Worm (Caenorhabditis elegans) whole organism, L4 larva: Measurements from ENCODE around the gene gcy-5.
A peak's percentile ranks its signal among the peaks of the same experiment; 100 is the strongest.

Source experiments
- D1046.2 ChIP-seq: fragments of 200-800 bp; sonication (Bioruptor generic); IDR thresholded peaks from 2 replicates; pipeline ENCODE4 v1.3.6; 2022; ENCODE audit warnings: missing genetic modification characterization, missing compliant biosample characterization
- F10B5.3 ChIP-seq: sonication (generic microtip); optimal IDR thresholded peaks from 2 replicates; lab custom pipeline; 2016; ENCODE audit warnings: mild to moderate bottlenecking, missing genetic modification characterization, missing compliant biosample characterization
- T20F7.1 ChIP-seq: fragments of 200-800 bp; sonication (Bioruptor generic); optimal IDR thresholded peaks from 2 replicates; lab custom pipeline; 2018; ENCODE audit warnings: mild to moderate bottlenecking, missing genetic modification characterization, missing compliant biosample characterization
- Y105C5A.15 ChIP-seq: fragments of 200-800 bp; sonication (Bioruptor generic); IDR thresholded peaks from 2 replicates; pipeline ENCODE4 v1.3.6; 2022; ENCODE audit warnings: missing genetic modification characterization, missing compliant biosample characterization
- Y48G9A.11 ChIP-seq: fragments of 200-800 bp; sonication (Bioruptor generic); IDR thresholded peaks from 2 replicates; pipeline ENCODE4 v1.3.6; 2022; ENCODE audit warnings: missing genetic modification reagents, missing genetic modification characterization, missing compliant biosample characterization
- ZK337.2 ChIP-seq: fragments of 200-800 bp; sonication (Bioruptor generic); IDR thresholded peaks from 2 replicates; pipeline ENCODE4 v1.3.6; 2022; ENCODE audit warnings: missing genetic modification reagents, missing genetic modification characterization, missing compliant biosample characterization
- ama-1 ChIP-seq: fragments of 150-350 bp; optimal IDR thresholded peaks from 2 replicates; lab custom pipeline; 2014; ENCODE audit warnings: inconsistent platforms, mixed read lengths
- ceh-28 ChIP-seq: fragments of 150-350 bp; optimal IDR thresholded peaks from 2 replicates; lab custom pipeline; 2014; ENCODE audit warnings: missing biosample characterization, missing genetic modification reagents, missing genetic modification characterization
- ceh-44 ChIP-seq: fragments of 200-800 bp; sonication (Bioruptor generic); IDR thresholded peaks from 2 replicates; pipeline ENCODE4 v1.3.6; 2022; ENCODE audit warnings: missing genetic modification reagents, missing genetic modification characterization, missing compliant biosample characterization
- ceh-82 ChIP-seq: sonication (generic microtip); optimal IDR thresholded peaks from 2 replicates; lab custom pipeline; 2017; ENCODE audit warnings: missing biosample characterization, missing genetic modification characterization
- ctbp-1 ChIP-seq: fragments of 200-800 bp; sonication (Bioruptor generic); IDR thresholded peaks from 2 replicates; pipeline ENCODE4 v1.3.6; 2022; ENCODE audit warnings: missing genetic modification reagents, missing genetic modification characterization, missing compliant biosample characterization
- daf-12 ChIP-seq: fragments of 150-350 bp; optimal IDR thresholded peaks from 2 replicates; lab custom pipeline; 2014; ENCODE audit warnings: missing biosample characterization, missing genetic modification reagents, missing genetic modification characterization
- daf-16 ChIP-seq, 3 experiments: sonication (generic microtip); optimal IDR thresholded peaks; 2 replicates each; lab custom pipeline; 2016 to 2017; ENCODE audit warnings: missing genetic modification characterization in 3 of 3, missing genetic modification reagents in 3 of 3, mild to moderate bottlenecking in 2 of 3, missing compliant biosample characterization in 2 of 3, missing biosample characterization in 1 of 3, moderate library complexity in 1 of 3
- daf-19 ChIP-seq: fragments of 200-800 bp; sonication (Bioruptor generic); conservative IDR thresholded peaks from 2 replicates; pipeline ENCODE4 v1.3.6; 2022; ENCODE audit warnings: missing genetic modification characterization, missing compliant biosample characterization
- dmd-6 ChIP-seq: fragments of 200-800 bp; sonication (Bioruptor generic); IDR thresholded peaks from 2 replicates; pipeline ENCODE4 v1.3.6; 2022; ENCODE audit warnings: missing genetic modification reagents, missing genetic modification characterization, missing compliant biosample characterization
- dmd-8 ChIP-seq: fragments of 200-800 bp; sonication (Bioruptor generic); IDR thresholded peaks from 2 replicates; pipeline ENCODE4 v1.3.6; 2022; ENCODE audit warnings: missing genetic modification characterization, missing compliant biosample characterization
- dmd-9 ChIP-seq: fragments of 200-800 bp; sonication (Bioruptor generic); IDR thresholded peaks from 2 replicates; pipeline ENCODE4 v1.3.6; 2022; ENCODE audit warnings: missing genetic modification reagents, missing genetic modification characterization, missing compliant biosample characterization
- dpl-1 ChIP-seq: fragments of 150-350 bp; optimal IDR thresholded peaks from 2 replicates; lab custom pipeline; 2014; ENCODE audit warnings: missing biosample characterization, missing genetic modification reagents, missing genetic modification characterization
- dve-1 ChIP-seq: sonication (generic microtip); optimal IDR thresholded peaks from 2 replicates; lab custom pipeline; 2017; ENCODE audit warnings: antibody characterized with exemption, mild to moderate bottlenecking, missing genetic modification characterization, missing compliant biosample characterization; ENCODE audit not compliant: insufficient read depth
- egl-27 ChIP-seq: sonication (generic microtip); optimal IDR thresholded peaks from 3 replicates; lab custom pipeline; 2017; ENCODE audit warnings: missing biosample characterization, missing genetic modification reagents, missing genetic modification characterization
- egl-43 ChIP-seq: fragments of 200-800 bp; sonication (Bioruptor generic); IDR thresholded peaks from 2 replicates; pipeline ENCODE4 v1.3.6; 2022; ENCODE audit warnings: missing genetic modification reagents, missing genetic modification characterization, missing compliant biosample characterization
- fkh-10 ChIP-seq: fragments of 150-350 bp; optimal IDR thresholded peaks from 2 replicates; lab custom pipeline; 2014; ENCODE audit warnings: missing biosample characterization, missing genetic modification reagents, missing genetic modification characterization
- hlh-11 ChIP-seq: fragments of 200-800 bp; sonication (Bioruptor generic); optimal IDR thresholded peaks from 2 replicates; lab custom pipeline; 2018; ENCODE audit warnings: mild to moderate bottlenecking, missing genetic modification characterization, missing compliant biosample characterization
- hlh-30 ChIP-seq: sonication (generic microtip); optimal IDR thresholded peaks from 2 replicates; lab custom pipeline; 2017; ENCODE audit warnings: antibody characterized with exemption, mild to moderate bottlenecking, missing genetic modification characterization, missing compliant biosample characterization; ENCODE audit not compliant: insufficient read depth
- jun-1 ChIP-seq: fragments of 150-350 bp; optimal IDR thresholded peaks from 2 replicates; lab custom pipeline; 2014; ENCODE audit warnings: missing biosample characterization, missing genetic modification reagents, missing genetic modification characterization
- lin-1 ChIP-seq: fragments of 200-800 bp; sonication (Bioruptor generic); IDR thresholded peaks from 2 replicates; pipeline ENCODE4 v1.3.6; 2022; ENCODE audit warnings: missing genetic modification reagents, missing genetic modification characterization, missing compliant biosample characterization
- lin-15B ChIP-seq: fragments of 150-350 bp; sonication (generic microtip); optimal IDR thresholded peaks from 3 replicates; lab custom pipeline; 2014; ENCODE audit warnings: missing biosample characterization, missing genetic modification characterization
- lin-39 ChIP-seq: fragments of 150-350 bp; optimal IDR thresholded peaks from 2 replicates; lab custom pipeline; 2014; ENCODE audit warnings: missing biosample characterization, missing genetic modification reagents, missing genetic modification characterization
- madf-5 ChIP-seq, 2 experiments: fragments of 200-800 bp; sonication (Bioruptor generic); IDR thresholded peaks; 2 replicates each; pipeline ENCODE4 v1.3.6; 2022; ENCODE audit warnings: missing compliant biosample characterization in 2 of 2, missing genetic modification characterization in 2 of 2
- madf-9 ChIP-seq: fragments of 200-800 bp; sonication (Bioruptor generic); conservative IDR thresholded peaks from 2 replicates; pipeline ENCODE4 v1.3.6; 2022; ENCODE audit warnings: missing genetic modification reagents, missing genetic modification characterization, missing compliant biosample characterization
- mdt-29 ChIP-seq: fragments of 200-800 bp; sonication (Bioruptor generic); IDR thresholded peaks from 2 replicates; pipeline ENCODE4 v1.3.6; 2022; ENCODE audit warnings: missing genetic modification reagents, missing genetic modification characterization, missing compliant biosample characterization
- mxl-2 ChIP-seq: fragments of 200-800 bp; sonication (Bioruptor generic); conservative IDR thresholded peaks from 2 replicates; pipeline ENCODE4 v1.3.6; 2022; ENCODE audit warnings: missing genetic modification reagents, missing genetic modification characterization, missing compliant biosample characterization
- nhr-102 ChIP-seq: sonication (generic microtip); optimal IDR thresholded peaks from 2 replicates; lab custom pipeline; 2016; ENCODE audit warnings: mild to moderate bottlenecking, missing genetic modification characterization, moderate library complexity, missing compliant biosample characterization
- nhr-11 ChIP-seq: fragments of 150-350 bp; optimal IDR thresholded peaks from 2 replicates; lab custom pipeline; 2014; ENCODE audit warnings: missing biosample characterization, missing genetic modification characterization
- nhr-237 ChIP-seq: sonication (generic microtip); optimal IDR thresholded peaks from 2 replicates; lab custom pipeline; 2017; ENCODE audit warnings: missing biosample characterization, missing genetic modification characterization
- nhr-41 ChIP-seq: fragments of 200-800 bp; sonication (Bioruptor generic); IDR thresholded peaks from 2 replicates; pipeline ENCODE4 v1.3.6; 2022; ENCODE audit warnings: missing genetic modification reagents, missing genetic modification characterization, missing compliant biosample characterization
- nhr-48 ChIP-seq: sonication (generic microtip); optimal IDR thresholded peaks from 2 replicates; lab custom pipeline; 2016; ENCODE audit warnings: mild to moderate bottlenecking, missing genetic modification characterization, missing compliant biosample characterization
- nhr-76 ChIP-seq: fragments of 150-350 bp; optimal IDR thresholded peaks from 2 replicates; lab custom pipeline; 2014; ENCODE audit warnings: missing biosample characterization, missing genetic modification characterization
- pqm-1 ChIP-seq: sonication (generic microtip); optimal IDR thresholded peaks from 2 replicates; lab custom pipeline; 2017; ENCODE audit warnings: missing biosample characterization, missing genetic modification characterization
- saeg-2 ChIP-seq: fragments of 200-800 bp; sonication (Bioruptor generic); IDR thresholded peaks from 2 replicates; pipeline ENCODE4 v1.3.6; 2022; ENCODE audit warnings: missing genetic modification reagents, missing genetic modification characterization, missing compliant biosample characterization
- sdz-12 ChIP-seq: fragments of 200-800 bp; sonication (Bioruptor generic); optimal IDR thresholded peaks from 2 replicates; lab custom pipeline; 2018; ENCODE audit warnings: mild to moderate bottlenecking, missing genetic modification characterization, missing compliant biosample characterization
- set-16 ChIP-seq: fragments of 200-800 bp; sonication (Bioruptor generic); IDR thresholded peaks from 2 replicates; pipeline ENCODE4 v1.3.6; 2022; ENCODE audit warnings: missing genetic modification reagents, missing genetic modification characterization, missing compliant biosample characterization
- snpc-4 ChIP-seq: fragments of 150-350 bp; optimal IDR thresholded peaks from 2 replicates; lab custom pipeline; 2014; ENCODE audit warnings: missing biosample characterization, missing genetic modification characterization
- spr-1 ChIP-seq: sonication (generic microtip); optimal IDR thresholded peaks from 2 replicates; lab custom pipeline; 2016; ENCODE audit warnings: mild to moderate bottlenecking, missing genetic modification characterization, missing compliant biosample characterization
- spr-3 ChIP-seq: fragments of 200-800 bp; sonication (Bioruptor generic); optimal IDR thresholded peaks from 2 replicates; lab custom pipeline; 2018; ENCODE audit warnings: mild to moderate bottlenecking, missing genetic modification characterization, missing compliant biosample characterization
- unc-130 ChIP-seq: sonication (generic microtip); optimal IDR thresholded peaks from 2 replicates; lab custom pipeline; 2016; ENCODE audit warnings: missing genetic modification reagents, missing genetic modification characterization, missing compliant biosample characterization
- unc-62 ChIP-seq, 3 experiments: fragments of 150-350 bp in 1 of 3; sonication (generic microtip); optimal IDR thresholded peaks in 2 of 3; peaks in 1 of 3; 1 replicate in 1 of 3; 2 replicates in 2 of 3; lab custom pipeline; 2014 to 2017; ENCODE audit warnings: missing biosample characterization in 3 of 3, missing genetic modification characterization in 3 of 3, missing genetic modification reagents in 3 of 3, missing genotype in 1 of 3
- zfp-2 ChIP-seq: sonication (generic microtip); optimal IDR thresholded peaks from 2 replicates; lab custom pipeline; 2016; ENCODE audit warnings: mild to moderate bottlenecking, missing genetic modification characterization, missing compliant biosample characterization
- zfp-3 ChIP-seq: fragments of 200-800 bp; sonication (Bioruptor generic); conservative IDR thresholded peaks from 2 replicates; pipeline ENCODE4 v1.3.6; 2022; ENCODE audit warnings: missing genetic modification reagents, missing genetic modification characterization, missing compliant biosample characterization
- zip-11 ChIP-seq: fragments of 200-800 bp; sonication (Bioruptor generic); IDR thresholded peaks from 2 replicates; pipeline ENCODE4 v1.3.6; 2022; ENCODE audit warnings: missing genetic modification characterization, missing compliant biosample characterization
- ztf-7 ChIP-seq: fragments of 150-350 bp; optimal IDR thresholded peaks from 2 replicates; lab custom pipeline; 2014; ENCODE audit warnings: missing biosample characterization, missing genetic modification characterization

gcy-5 gene

DNA sequence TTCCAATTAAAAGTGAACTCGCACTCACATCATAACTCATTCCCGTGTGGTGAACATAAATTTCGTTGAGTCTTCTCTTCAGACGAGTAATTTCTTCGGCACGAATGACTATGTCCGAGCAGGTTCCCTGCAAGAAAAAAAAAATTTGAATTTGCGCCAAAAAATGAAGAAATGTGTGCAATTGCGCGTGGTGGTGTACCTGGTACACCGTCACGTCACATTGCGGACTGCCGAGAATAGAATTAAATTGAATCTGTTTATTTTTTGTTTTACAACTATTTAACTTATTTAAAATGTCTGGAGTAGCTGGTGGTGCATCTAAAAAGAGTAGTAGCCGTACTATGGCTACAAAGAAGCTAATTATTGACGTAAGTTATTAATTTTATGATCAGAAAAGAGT is 15.1 kb downstream of the gcy-5 start, which contains the start of gene mdt-22 (continued):
- TF ChIP-seq ZK337.2 (GFP tag; lab: Robert Waterston, UW) (0 out of 2 replicates have a peak, but pooled peaks have one; percentile 46), daf-19 (GFP tag; lab: Robert Waterston, UW) (0 out of 2 replicates have a peak, but pooled peaks have one; percentile 46), Y105C5A.15 (no peak), dmd-6 (GFP tag; lab: Robert Waterston, UW) (peak; percentile 65), lin-39 (tag; lab: Kevin White, UChicago) (no peak), daf-12 (tag; lab: Kevin White, UChicago) (no peak), zfp-2 (tag; lab: Kevin White, UChicago) (no peak), jun-1 (tag; lab: Kevin White, UChicago) (peak; percentile 1), egl-43 (peak; percentile 64; the same call in 1 of the 2 replicates), nhr-41 (GFP tag; lab: Robert Waterston, UW) (no peak), ceh-44 (GFP tag; lab: Robert Waterston, UW) (no peak), daf-16 (GFP tag; optimal IDR thresholded peaks at IDR 0.05; lab: Kevin White, UChicago) (peak in 1 of 2 experiments; percentile 45), daf-16 (tag; optimal IDR thresholded peaks at IDR 0.05; lab: Kevin White, UChicago) (peak; percentile 45), madf-5 (GFP tag; IDR thresholded peaks at IDR 0.05; lab: Robert Waterston, UW) (no peak), ama-1 (lab: Kevin White, UChicago) (no peak), egl-27 (tag; lab: Kevin White, UChicago) (no peak), nhr-11 (no peak), hlh-30 (tag; lab: Kevin White, UChicago) (peak; percentile 43), ceh-82 (tag; lab: Kevin White, UChicago) (no peak), spr-1 (tag; lab: Kevin White, UChicago) (peak; percentile 52), nhr-102 (tag; lab: Kevin White, UChicago) (peak; percentile 58), spr-3 (no peak), F10B5.3 (peak; percentile 27), dve-1 (tag; lab: Kevin White, UChicago) (peak; percentile 60), mxl-2 (GFP tag; lab: Robert Waterston, UW) (no peak), snpc-4 (tag; lab: Kevin White, UChicago) (no peak), unc-130 (peak; percentile 33), mdt-29 (GFP tag; lab: Robert Waterston, UW) (no peak), lin-15B (tag; lab: Kevin White, UChicago) (no peak), unc-62 (GFP tag; optimal IDR thresholded peaks at IDR 0.05 in 1 of 2; lab: Kevin White, UChicago) (no peak), unc-62 (tag; optimal IDR thresholded peaks at IDR 0.05; lab: Kevin White, UChicago) (no peak), D1046.2 (GFP tag; lab: Robert Waterston, UW) (no peak), saeg-2 (GFP tag; lab: Robert Waterston, UW) (no peak), hlh-11 (tag; lab: Kevin White, UChicago) (peak; percentile 60), Y48G9A.11 (GFP tag; lab: Robert Waterston, UW) (peak; percentile 53; the same call in 1 of the 2 replicates), lin-1 (GFP tag; lab: Robert Waterston, UW) (peak; percentile 49; the same call in 1 of the 2 replicates), dmd-9 (GFP tag; lab: Robert Waterston, UW) (no peak), dpl-1 (peak; percentile 95), dmd-8 (GFP tag; lab: Robert Waterston, UW) (no peak), nhr-237 (tag; lab: Kevin White, UChicago) (no peak), fkh-10 (GFP tag; lab: Kevin White, UChicago) (peak; percentile 4), zip-11 (GFP tag; lab: Robert Waterston, UW) (no peak), ztf-7 (tag; lab: Kevin White, UChicago) (peak; percentile 25), nhr-48 (tag; lab: Kevin White, UChicago) (no peak), nhr-76 (tag; lab: Kevin White, UChicago) (no peak), ceh-28 (tag; lab: Kevin White, UChicago) (no peak), pqm-1 (tag; lab: Kevin White, UChicago) (no peak), set-16 (GFP tag; lab: Robert Waterston, UW) (no peak), madf-9 (no peak), zfp-3 (0 out of 2 replicates have a peak, but pooled peaks have one; percentile 56), ctbp-1 (peak; percentile 59; the same call in 1 of the 2 replicates), T20F7.1 (GFP tag; lab: Kevin White, UChicago) (peak; percentile 58), sdz-12 (GFP tag; lab: Kevin White, UChicago) (no peak)
